Fruit fly (Drosophila melanogaster) whole organism, wandering third instar larva: ENCODE results near the gene CG13023.

ENCODE experiments used
- Abd-B ChIP-seq: fragments of >200 bp; optimal IDR thresholded peaks from 2 replicates; lab custom pipeline; 2017; ENCODE audit warnings: missing biosample characterization, missing genetic modification characterization
- CG32264 ChIP-seq: fragments of 200-800 bp; sonication (Bioruptor generic); optimal IDR thresholded peaks from 2 replicates; lab custom pipeline; 2016; ENCODE audit warnings: missing biosample characterization, missing genetic modification characterization
- CG9705 ChIP-seq: fragments of 200-800 bp; sonication (Bioruptor generic); optimal IDR thresholded peaks from 2 replicates; lab custom pipeline; 2018; ENCODE audit warnings: missing biosample characterization, mild to moderate bottlenecking, missing genetic modification characterization
- Dfd ChIP-seq: fragments of >200 bp; optimal IDR thresholded peaks from 2 replicates; lab custom pipeline; 2017; ENCODE audit warnings: missing biosample characterization, missing genetic modification characterization
- Dif ChIP-seq: fragments of 200-275, 200-300 bp; sonication (Bioruptor generic); optimal IDR thresholded peaks from 2 replicates; lab custom pipeline; 2018; ENCODE audit warnings: missing biosample characterization, missing genetic modification characterization; ENCODE audit not compliant: partially characterized antibody
- GATAd ChIP-seq: sonication (Bioruptor generic); optimal IDR thresholded peaks from 2 replicates; lab custom pipeline; 2016; ENCODE audit warnings: missing biosample characterization, missing genetic modification characterization
- HLH106 ChIP-seq: fragments of 200-800 bp; optimal IDR thresholded peaks from 3 replicates; lab custom pipeline; 2019; ENCODE audit warnings: missing biosample characterization, mild to moderate bottlenecking, missing genetic modification characterization, moderate library complexity
- Hnf4 ChIP-seq: fragments of 200-800 bp; sonication (Bioruptor generic); optimal IDR thresholded peaks from 2 replicates; lab custom pipeline; 2016; ENCODE audit warnings: missing biosample characterization, mild to moderate bottlenecking, missing genetic modification characterization
- Hr78 ChIP-seq: fragments of >200 bp; optimal IDR thresholded peaks from 2 replicates; lab custom pipeline; 2017; ENCODE audit warnings: missing biosample characterization, missing genetic modification characterization
- Hr83 ChIP-seq: fragments of 200-300 bp; sonication (Bioruptor generic); optimal IDR thresholded peaks from 2 replicates; lab custom pipeline; 2016; ENCODE audit warnings: missing biosample characterization, mild to moderate bottlenecking, missing genetic modification characterization, moderate library complexity; ENCODE audit not compliant: poor library complexity, severe bottlenecking
- Jra ChIP-seq: sonication (Bioruptor generic); optimal IDR thresholded peaks from 2 replicates; lab custom pipeline; 2016; ENCODE audit warnings: missing biosample characterization, missing genetic modification characterization
- Mio ChIP-seq: sonication (Bioruptor generic); optimal IDR thresholded peaks from 2 replicates; lab custom pipeline; 2016; ENCODE audit warnings: missing biosample characterization, missing genetic modification characterization
- Myc ChIP-seq: fragments of >200 bp; optimal IDR thresholded peaks from 2 replicates; lab custom pipeline; 2017
- OdsH ChIP-seq: fragments of 200-800 bp; sonication (Bioruptor generic); optimal IDR thresholded peaks from 2 replicates; lab custom pipeline; 2016; ENCODE audit warnings: missing biosample characterization, mild to moderate bottlenecking, missing genetic modification characterization
- Rel ChIP-seq, 2 experiments: fragments of 200-800 bp; sonication (Bioruptor generic) in 1 of 2; optimal IDR thresholded peaks; 2 replicates in 1 of 2; 3 replicates in 1 of 2; lab custom pipeline; 2016 to 2019; ENCODE audit warnings: mild to moderate bottlenecking in 2 of 2, missing biosample characterization in 2 of 2, missing genetic modification characterization in 2 of 2, moderate library complexity in 1 of 2
- Sp1 ChIP-seq: fragments of 200-800 bp; sonication (Bioruptor generic); optimal IDR thresholded peaks from 3 replicates; lab custom pipeline; 2019; ENCODE audit warnings: missing biosample characterization, mild to moderate bottlenecking, missing genetic modification characterization, moderate library complexity
- Vsx2 ChIP-seq: fragments of 200-300, 225-300 bp; sonication (Bioruptor generic); optimal IDR thresholded peaks from 2 replicates; lab custom pipeline; 2018; ENCODE audit warnings: missing biosample characterization, missing genetic modification characterization; ENCODE audit not compliant: partially characterized antibody
- br ChIP-seq: fragments of 200-800 bp; sonication (Bioruptor generic); optimal IDR thresholded peaks from 2 replicates; lab custom pipeline; 2016; ENCODE audit warnings: missing biosample characterization, missing genetic modification characterization
- brk ChIP-seq: fragments of 200-800 bp; sonication (Bioruptor generic); optimal IDR thresholded peaks from 2 replicates; lab custom pipeline; 2016; ENCODE audit warnings: missing biosample characterization, mild to moderate bottlenecking, missing genetic modification characterization
- dmrt93B ChIP-seq: fragments of 200-800 bp; sonication (Bioruptor generic); optimal IDR thresholded peaks from 2 replicates; lab custom pipeline; 2018; ENCODE audit warnings: missing biosample characterization, mild to moderate bottlenecking, missing genetic modification characterization
- dsf ChIP-seq: sonication (Bioruptor generic); optimal IDR thresholded peaks from 2 replicates; lab custom pipeline; 2016; ENCODE audit warnings: missing biosample characterization, missing genetic modification characterization, borderline replicate concordance
- ey ChIP-seq: fragments of 200-800 bp; sonication (Bioruptor generic); optimal IDR thresholded peaks from 2 replicates; lab custom pipeline; 2016; ENCODE audit warnings: missing biosample characterization, missing genetic modification characterization
- foxo ChIP-seq, 2 experiments: fragments of 200-800 bp; sonication (Bioruptor generic); optimal IDR thresholded peaks; 2 replicates in 1 of 2; 3 replicates in 1 of 2; lab custom pipeline; 2016 to 2017; ENCODE audit warnings: missing biosample characterization in 2 of 2, missing genetic modification characterization in 2 of 2
- fru ChIP-seq: fragments of 200-800 bp; sonication (Bioruptor generic); optimal IDR thresholded peaks from 3 replicates; lab custom pipeline; 2016; ENCODE audit warnings: missing biosample characterization, mild to moderate bottlenecking, missing genetic modification characterization
- lola ChIP-seq: fragments of >200 bp; optimal IDR thresholded peaks from 2 replicates; lab custom pipeline; 2017; ENCODE audit warnings: missing biosample characterization, missing genetic modification characterization
- pan ChIP-seq: fragments of >200 bp; optimal IDR thresholded peaks from 2 replicates; lab custom pipeline; 2017
- psq ChIP-seq: fragments of 200-800 bp; sonication (Bioruptor generic); optimal IDR thresholded peaks from 3 replicates; lab custom pipeline; 2017; ENCODE audit warnings: missing biosample characterization, mild to moderate bottlenecking, missing genetic modification characterization, moderate library complexity
- rgr ChIP-seq: fragments of 200-800 bp; sonication (Bioruptor generic); optimal IDR thresholded peaks from 3 replicates; lab custom pipeline; 2016; ENCODE audit warnings: missing biosample characterization, mild to moderate bottlenecking, missing genetic modification characterization
- sage ChIP-seq: fragments of 200-800 bp; sonication (Bioruptor generic); optimal IDR thresholded peaks from 2 replicates; lab custom pipeline; 2016; ENCODE audit warnings: missing biosample characterization, mild to moderate bottlenecking, missing genetic modification characterization
- sv ChIP-seq: fragments of 200-800 bp; sonication (Bioruptor generic); optimal IDR thresholded peaks from 3 replicates; lab custom pipeline; 2016; ENCODE audit warnings: missing biosample characterization, missing genetic modification characterization
- tai ChIP-seq: sonication (Bioruptor generic); optimal IDR thresholded peaks from 2 replicates; lab custom pipeline; 2016; ENCODE audit warnings: missing biosample characterization, missing genetic modification characterization

Gene CG13023

DNA sequence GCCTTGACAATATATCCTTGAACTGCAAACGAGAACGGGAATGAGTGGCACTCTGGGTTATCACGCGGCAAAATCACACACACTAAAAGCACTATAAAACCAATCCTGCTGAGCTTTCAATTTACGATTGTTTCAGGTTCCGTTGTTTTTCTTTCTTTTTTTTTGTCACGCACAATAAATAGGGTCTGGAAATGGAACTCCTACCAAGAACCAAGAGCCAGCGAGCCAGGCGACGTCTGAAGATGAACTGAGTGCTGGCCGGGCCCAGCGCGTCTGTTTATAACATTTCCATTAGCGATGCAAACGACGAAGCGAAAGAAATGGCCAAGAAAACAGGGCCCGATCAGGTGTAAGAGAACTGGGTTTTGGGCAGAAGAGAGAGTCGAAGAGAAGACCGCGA lies 8.1 kb upstream of the CG13023 start, which contains the start of gene CG11905:
Gene CG11905, minus strand, starts transcription at position 253 of the 400 bp plus-strand sequence.
- TF ChIP-seq OdsH (GFP tag; lab: Kevin White, UChicago) (no peak), CG9705 (GFP tag; lab: Kevin White, UChicago) (no peak), Hr78 (no peak), ey (GFP tag; lab: Kevin White, UChicago) (no peak), tai (GFP tag; lab: Kevin White, UChicago) (no peak), sv (GFP tag; lab: Kevin White, UChicago) (no peak), rgr (GFP tag; lab: Kevin White, UChicago) (no peak), Abd-B (GFP tag; lab: Kevin White, UChicago) (no peak), CG32264 (no peak), dmrt93B (GFP tag; lab: Kevin White, UChicago) (no peak), Dif (GFP tag; lab: Kevin White, UChicago) (peak; percentile 26), dsf (GFP tag; lab: Kevin White, UChicago) (no peak), Mio (GFP tag; lab: Kevin White, UChicago) (no peak), Rel (GFP tag; optimal IDR thresholded peaks at IDR 0.05; lab: Kevin White, UChicago) (no peak), Rel (tag; optimal IDR thresholded peaks at IDR 0.05; lab: Kevin White, UChicago) (no peak), lola (GFP tag; lab: Kevin White, UChicago) (no peak), Vsx2 (GFP tag; lab: Kevin White, UChicago) (peak; percentile 34), Dfd (GFP tag; lab: Kevin White, UChicago) (no peak), foxo (GFP tag; optimal IDR thresholded peaks at IDR 0.05; lab: Kevin White, UChicago) (no peak), brk (GFP tag; lab: Kevin White, UChicago) (no peak), fru (GFP tag; lab: Kevin White, UChicago) (peak; percentile 6), Hr83 (GFP tag; lab: Kevin White, UChicago) (no peak), Jra (GFP tag; lab: Kevin White, UChicago) (no peak), Hnf4 (GFP tag; lab: Kevin White, UChicago) (no peak), Sp1 (GFP tag; lab: Kevin White, UChicago) (no peak), HLH106 (tag; lab: Kevin White, UChicago) (no peak), psq (peak; percentile 7), br (GFP tag; lab: Kevin White, UChicago) (no peak), pan (lab: Kevin White, UChicago) (no peak)
- TF ChIP-seq, all 38 proteins: peak for 4

DNA sequence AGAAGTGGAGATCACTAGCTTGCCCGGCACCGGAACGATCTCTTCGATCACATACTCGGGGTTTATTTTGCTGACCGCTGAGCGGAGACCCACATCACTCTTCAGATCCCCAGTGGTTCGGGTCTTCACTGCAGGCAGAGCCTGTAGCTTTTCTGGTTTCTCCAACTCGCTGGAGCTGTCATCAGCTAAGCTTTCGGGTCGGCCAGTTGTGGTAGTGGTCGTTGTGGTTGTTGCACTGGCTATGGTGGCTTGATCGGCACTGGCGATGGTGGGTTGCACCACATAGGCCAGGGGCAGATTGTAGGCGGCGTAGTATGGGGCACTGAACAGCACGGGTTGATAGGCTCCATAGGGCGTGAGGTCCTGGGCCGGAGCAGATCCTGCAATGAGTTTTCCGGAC lies 3.3 kb upstream of the CG13023 start:
- TF ChIP-seq Myc (lab: Kevin White, UChicago), result peak; percentile 46
- TF ChIP-seq ey (GFP tag; lab: Kevin White, UChicago), result no peak

DNA sequence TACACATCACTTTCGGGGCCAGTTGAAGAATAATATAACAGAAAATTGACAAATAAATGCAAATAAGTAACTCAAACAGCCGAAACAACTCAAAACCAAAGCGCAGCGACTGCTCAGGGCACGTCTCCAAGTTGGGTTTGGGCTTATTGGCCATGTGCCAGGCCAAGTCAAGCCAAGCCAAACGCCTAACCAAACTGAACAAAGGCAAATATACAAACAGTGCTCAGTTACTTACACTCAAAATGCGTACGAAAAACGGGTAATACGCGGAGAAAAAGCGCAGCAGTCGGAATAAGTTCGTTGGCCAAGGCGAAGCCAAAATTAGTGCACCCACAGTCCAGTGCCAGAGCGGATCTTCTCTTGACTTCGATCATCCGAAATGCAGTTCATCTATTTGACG lies 4.3 kb downstream of the CG13023 start, which contains the start of gene CG13028:
Gene CG13028, plus strand, starts transcription at position 301 of the 400 bp plus-strand sequence.
- TF ChIP-seq CG9705 (GFP tag; lab: Kevin White, UChicago), result no peak
- no peak for TF ChIP-seq GATAd
- no peak for TF ChIP-seq OdsH (GFP tag; lab: Kevin White, UChicago)
- no peak for TF ChIP-seq br (GFP tag; lab: Kevin White, UChicago)

DNA sequence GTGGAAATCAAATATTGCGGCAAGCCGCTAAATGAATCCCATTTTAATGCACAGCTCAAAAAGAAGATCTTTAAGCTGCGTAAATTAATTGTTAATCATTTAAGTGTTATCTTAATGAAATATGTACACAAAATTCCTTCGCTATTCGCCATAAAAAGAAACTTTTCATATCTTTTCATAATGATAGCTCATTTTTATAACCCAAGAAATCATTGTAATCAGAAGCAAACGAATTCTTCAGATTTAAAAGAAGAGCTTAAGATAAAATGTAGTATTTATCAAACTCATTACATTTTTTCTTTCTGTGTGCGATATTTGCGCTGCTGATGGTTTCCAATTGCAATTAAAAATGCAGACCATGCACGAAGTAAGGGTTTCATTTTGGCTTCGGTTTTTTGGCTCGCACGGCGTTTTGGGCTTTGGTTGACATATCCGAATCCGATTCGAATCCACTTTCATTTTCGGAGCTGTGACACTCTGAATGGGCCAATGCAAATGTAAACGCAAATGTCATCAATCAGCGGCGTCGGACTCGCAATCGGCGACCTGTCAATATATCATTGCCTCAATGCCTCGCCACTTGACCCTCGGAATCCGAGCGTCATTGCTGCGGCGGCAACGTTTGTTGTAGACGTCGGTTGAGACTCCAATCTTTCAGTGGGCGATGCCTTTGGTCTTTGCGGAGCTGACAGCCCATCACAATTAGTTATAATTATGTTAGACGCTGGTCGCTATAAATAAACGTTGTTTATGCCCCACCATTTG lies 9.6 kb downstream of the CG13023 start:
- TF ChIP-seq GATAd (no peak), dmrt93B (GFP tag; lab: Kevin White, UChicago) (no peak), brk (GFP tag; lab: Kevin White, UChicago) (no peak), HLH106 (tag; lab: Kevin White, UChicago) (no peak), rgr (GFP tag; lab: Kevin White, UChicago) (no peak), br (GFP tag; lab: Kevin White, UChicago) (no peak), sage (GFP tag; lab: Kevin White, UChicago) (no peak)
